Fruit fly (Drosophila melanogaster): ENCODE results near the gene Or2a.

Gene Or2a

DNA sequence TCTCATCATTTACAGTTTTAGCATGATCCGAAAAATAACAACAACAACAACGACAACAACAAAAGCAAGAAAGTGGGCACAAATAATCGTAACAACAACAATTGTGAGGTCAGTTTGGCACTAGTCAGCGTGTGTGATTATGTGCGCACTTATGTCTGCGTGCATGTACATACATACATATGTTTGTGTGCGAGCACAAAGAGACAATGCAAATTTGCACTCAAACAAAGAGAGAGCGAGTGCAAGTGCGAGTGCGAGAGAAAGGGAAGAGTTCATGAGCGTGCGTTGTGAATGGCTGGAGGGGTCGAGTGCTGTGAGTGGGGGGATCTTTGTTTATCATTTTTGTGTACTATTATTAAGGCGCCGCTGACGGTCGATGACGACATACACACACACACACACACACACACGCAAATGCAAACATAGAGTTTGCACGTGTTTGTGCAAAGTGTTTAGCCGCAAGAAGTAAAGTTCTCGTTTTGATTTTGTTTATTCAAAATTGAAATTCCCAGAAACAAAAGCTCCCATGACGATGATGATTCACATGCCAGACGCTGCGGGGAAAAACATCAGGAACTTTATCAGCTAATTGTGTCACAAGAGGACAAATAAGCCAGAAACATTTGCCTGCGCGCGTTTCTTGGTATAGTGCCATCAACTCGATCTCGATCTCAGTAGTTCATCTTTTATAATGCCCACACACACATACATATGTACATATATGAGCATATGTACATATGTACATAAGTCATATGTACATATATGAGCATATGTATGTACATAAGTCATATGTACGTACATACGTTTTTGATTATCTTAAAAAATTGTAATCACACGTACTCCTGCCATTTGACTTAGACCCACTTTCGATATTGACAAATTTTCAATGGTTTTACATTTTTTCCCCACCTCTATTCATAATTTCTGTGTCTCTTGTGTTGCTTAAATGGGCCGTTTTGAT is 48.7 kb downstream of the Or2a start (continued):
- TF ChIP-seq da (GFP tag; optimal IDR thresholded peaks at IDR 0.05) (no peak), zfh1 (GFP tag; IDR thresholded peaks at IDR 0.05) (peak; percentile 47; the same call in 1 of the 3 replicates), sens-2 (GFP tag; IDR thresholded peaks at IDR 0.05) (no peak), Nf-YB (GFP tag; optimal IDR thresholded peaks at IDR 0.05) (no peak), wek (GFP tag; optimal IDR thresholded peaks at IDR 0.05) (peak; percentile 38), wor (GFP tag; IDR thresholded peaks at IDR 0.05) (no peak), Kr (GFP tag; optimal IDR thresholded peaks at IDR 0.05) (peak; percentile 41), CG11695 (GFP tag; IDR thresholded peaks at IDR 0.05) (0 out of 3 replicates have a peak, but pooled peaks have one; percentile 6), CG2889 (GFP tag; IDR thresholded peaks at IDR 0.05) (no peak), Asciz (GFP tag; optimal IDR thresholded peaks at IDR 0.05) (peak; percentile 11), CG17568 (GFP tag; optimal IDR thresholded peaks at IDR 0.05) (no peak), ftz-f1 (GFP tag; optimal IDR thresholded peaks at IDR 0.05) (no peak), btn (GFP tag; optimal IDR thresholded peaks at IDR 0.05) (no peak), CTCF (GFP tag; optimal IDR thresholded peaks at IDR 0.05) (no peak), CG8765 (GFP tag; IDR thresholded peaks at IDR 0.05) (no peak), ash1 (GFP tag; optimal IDR thresholded peaks at IDR 0.05) (no peak), fru (optimal IDR thresholded peaks at IDR 0.05) (no peak), br (optimal IDR thresholded peaks at IDR 0.05) (no peak), ap (GFP tag; IDR thresholded peaks at IDR 0.05) (no peak), CG17361 (GFP tag; IDR thresholded peaks at IDR 0.05) (no peak), lbe (GFP tag; optimal IDR thresholded peaks at IDR 0.05) (peak; percentile 40), Sox102F (GFP tag; optimal IDR thresholded peaks at IDR 0.05) (no peak), CG14014 (GFP tag; IDR thresholded peaks at IDR 0.05) (peak; percentile 12; the same call in 1 of the 2 replicates)

DNA sequence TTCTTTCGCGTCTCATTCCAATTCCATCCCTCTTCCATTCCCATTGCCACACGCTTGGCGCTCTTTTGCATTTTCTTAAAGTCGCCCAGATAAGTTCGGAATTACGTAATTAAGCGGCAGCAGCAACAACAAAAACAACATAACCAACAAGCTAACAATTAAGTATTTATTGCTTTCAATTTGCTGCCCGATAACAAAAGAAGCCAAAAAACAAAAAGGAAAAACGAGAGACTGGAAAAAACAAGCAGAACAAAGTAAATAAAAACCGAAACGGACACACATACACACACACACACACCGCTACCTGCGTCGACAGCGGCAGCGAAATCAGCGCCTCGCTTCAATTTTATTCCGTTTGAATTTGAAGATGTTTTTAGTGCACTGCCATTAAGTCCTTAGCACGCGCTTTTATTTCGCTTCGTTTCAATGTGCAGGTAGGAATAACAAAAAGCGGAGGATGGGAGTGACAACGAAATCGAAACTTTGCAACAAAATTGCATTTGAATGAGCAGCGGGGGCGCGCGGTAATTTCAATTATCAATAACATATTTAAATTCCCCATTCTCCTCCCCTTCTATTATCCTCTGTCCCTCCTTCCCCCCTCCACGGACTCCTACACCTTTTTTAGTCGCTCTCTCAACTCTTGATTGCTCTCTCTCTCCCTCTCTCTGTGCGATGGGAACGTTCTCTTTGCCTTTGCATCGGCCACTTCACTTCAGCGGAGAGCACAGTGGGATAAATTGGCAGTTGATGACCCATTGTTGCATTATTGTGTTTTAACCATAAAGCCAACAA is 49.6 kb downstream of the Or2a start, which contains the start of gene Raf:
Gene Raf (plus strand): TSS at position 32 of the 795 bp plus-strand sequence.
- TF ChIP-seq CG18599 (GFP tag; optimal IDR thresholded peaks at IDR 0.05) (no peak), NC2α (GFP tag; optimal IDR thresholded peaks at IDR 0.05) (no peak), lov (optimal IDR thresholded peaks at IDR 0.05) (no peak), lov (GFP tag; IDR thresholded peaks at IDR 0.05) (no peak), CG11085 (GFP tag; IDR thresholded peaks at IDR 0.05) (no peak), CG5180 (GFP tag; optimal IDR thresholded peaks at IDR 0.05) (no peak), Scr (GFP tag; IDR thresholded peaks at IDR 0.05; ENCODE audit: partially characterized antibody) (no peak), Kr (GFP tag; optimal IDR thresholded peaks at IDR 0.05) (peak; percentile 26), CG6791 (GFP tag; IDR thresholded peaks at IDR 0.05; ENCODE audit: partially characterized antibody) (0 out of 3 replicates have a peak, but pooled peaks have one; percentile 30), ap (GFP tag; IDR thresholded peaks at IDR 0.05) (no peak), yki (optimal IDR thresholded peaks at IDR 0.05) (peak; percentile 31), mam (GFP tag; optimal IDR thresholded peaks at IDR 0.05) (no peak), CG6813 (GFP tag; optimal IDR thresholded peaks at IDR 0.05) (no peak), CkIIα-i1 (GFP tag; IDR thresholded peaks at IDR 0.05) (no peak), ERR (GFP tag; optimal IDR thresholded peaks at IDR 0.05) (no peak), CG16815 (GFP tag; optimal IDR thresholded peaks at IDR 0.05) (no peak), her (GFP tag; optimal IDR thresholded peaks at IDR 0.05) (no peak), Jarid2 (GFP tag; optimal IDR thresholded peaks at IDR 0.05) (no peak), pnt (GFP tag; optimal IDR thresholded peaks at IDR 0.05) (no peak), PHDP (tag; optimal IDR thresholded peaks at IDR 0.05) (no peak), cad (GFP tag; optimal IDR thresholded peaks at IDR 0.05) (peak; percentile 21), CG2199 (GFP tag; IDR thresholded peaks at IDR 0.05) (no peak), CG4730 (GFP tag; IDR thresholded peaks at IDR 0.05) (no peak), CG16813 (GFP tag; IDR thresholded peaks at IDR 0.05; ENCODE audit: partially characterized antibody) (no peak), da (GFP tag; optimal IDR thresholded peaks at IDR 0.05) (no peak), Vsx1 (GFP tag; optimal IDR thresholded peaks at IDR 0.05) (no peak), wdn (GFP tag; IDR thresholded peaks at IDR 0.05) (peak; percentile 71), row (GFP tag; IDR thresholded peaks at IDR 0.05) (no peak), CG31365 (tag; optimal IDR thresholded peaks at IDR 0.05) (no peak)
